Fruit fly (Drosophila melanogaster): ENCODE data around the gene t-Grip91.

Gene t-Grip91

DNA sequence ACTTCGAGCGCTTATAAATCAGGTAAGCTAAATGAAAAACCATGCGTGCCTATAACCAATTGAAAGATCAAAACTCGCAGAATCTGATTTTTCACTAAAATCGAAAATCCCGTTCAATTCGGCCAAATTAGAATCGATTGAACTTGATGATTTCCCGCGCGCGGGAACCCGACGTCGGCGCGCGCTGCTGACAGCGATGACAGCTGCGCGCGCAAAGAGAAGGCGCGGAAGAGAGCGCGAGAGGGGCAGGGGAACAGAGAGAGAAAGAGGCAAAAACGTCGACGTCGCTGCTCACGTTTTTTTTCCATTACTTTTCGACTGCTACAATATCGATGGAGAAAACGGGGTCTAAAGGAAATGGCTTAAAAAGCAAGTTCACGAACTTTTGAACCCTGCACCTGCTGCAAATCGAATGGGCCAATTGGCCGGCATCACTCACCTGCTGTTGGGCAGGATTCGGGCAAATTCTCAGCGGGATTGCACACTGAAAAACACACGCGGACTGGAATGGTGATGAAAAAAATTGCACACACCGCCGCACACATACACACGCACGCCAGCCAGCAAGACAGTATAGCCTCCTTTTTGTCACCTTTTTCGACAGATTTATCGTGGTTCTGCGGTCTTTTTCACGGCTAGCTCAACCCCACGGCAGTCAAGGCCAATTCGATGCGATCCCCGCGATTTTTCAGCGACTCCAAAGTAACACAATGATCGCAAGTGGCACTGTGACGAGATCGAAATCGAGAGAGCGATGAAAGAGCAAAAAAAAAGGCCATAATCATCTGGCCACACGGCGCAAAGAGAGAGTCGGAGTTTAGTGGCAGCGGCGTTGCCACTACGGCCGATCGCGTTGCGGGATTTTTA is 36.3 kb upstream of the t-Grip91 start, which contains the start of gene CycE (continued):
- TF ChIP-seq CG15269 (tag; optimal IDR thresholded peaks at IDR 0.05), result no peak
- no peak for TF ChIP-seq caup (GFP tag; optimal IDR thresholded peaks at IDR 0.05; ENCODE audit: severe bottlenecking)
- no peak for TF ChIP-seq CHES-1-like (GFP tag; optimal IDR thresholded peaks at IDR 0.05)
- no peak for TF ChIP-seq knrl (GFP tag; IDR thresholded peaks at IDR 0.05; ENCODE audit: partially characterized antibody)
- no peak for TF ChIP-seq CG10209 (GFP tag; optimal IDR thresholded peaks at IDR 0.05)
- TF ChIP-seq NfI (GFP tag; optimal IDR thresholded peaks at IDR 0.05), result no peak
- no peak for TF ChIP-seq tup (GFP tag; optimal IDR thresholded peaks at IDR 0.05)
- TF ChIP-seq Taf1 (GFP tag; IDR thresholded peaks at IDR 0.05), result no peak
- TF ChIP-seq chif (GFP tag; optimal IDR thresholded peaks at IDR 0.05), result no peak
- 0 out of 2 replicates have a peak, but pooled peaks have one; percentile 41 for TF ChIP-seq chm (GFP tag; IDR thresholded peaks at IDR 0.05)
- no peak for TF ChIP-seq CG14014 (GFP tag; IDR thresholded peaks at IDR 0.05)
- no peak for TF ChIP-seq Rx (GFP tag; IDR thresholded peaks at IDR 0.05)
- peak; percentile 28 for TF ChIP-seq HmgD (GFP tag; optimal IDR thresholded peaks at IDR 0.05)
- TF ChIP-seq gt (GFP tag; IDR thresholded peaks at IDR 0.05), result no peak
- peak; percentile 12 for TF ChIP-seq kni (GFP tag; optimal IDR thresholded peaks at IDR 0.05)
- TF ChIP-seq dysf (GFP tag; IDR thresholded peaks at IDR 0.05), result no peak
- TF ChIP-seq Sox102F (GFP tag; optimal IDR thresholded peaks at IDR 0.05), result no peak
- no peak for TF ChIP-seq Abd-B (GFP tag; optimal IDR thresholded peaks at IDR 0.05)
- no peak for TF ChIP-seq Hmx (GFP tag; optimal IDR thresholded peaks at IDR 0.05)
- TF ChIP-seq nom (GFP tag; optimal IDR thresholded peaks at IDR 0.05), result no peak
- no peak for TF ChIP-seq ERR (GFP tag; optimal IDR thresholded peaks at IDR 0.05)
- TF ChIP-seq p53 (GFP tag; optimal IDR thresholded peaks at IDR 0.05), result no peak
- no peak for TF ChIP-seq CG15696 (tag; optimal IDR thresholded peaks at IDR 0.05)
- TF ChIP-seq tio (GFP tag; optimal IDR thresholded peaks at IDR 0.05), result no peak
- TF ChIP-seq tgo (GFP tag; IDR thresholded peaks at IDR 0.05), result no peak
- no peak for TF ChIP-seq CG17385 (GFP tag; optimal IDR thresholded peaks at IDR 0.05)
- no peak for TF ChIP-seq CG13296 (GFP tag; optimal IDR thresholded peaks at IDR 0.05)
- TF ChIP-seq Bdp1 (GFP tag; optimal IDR thresholded peaks at IDR 0.05), result no peak
- TF ChIP-seq HLH54F (GFP tag; optimal IDR thresholded peaks at IDR 0.05), result no peak
- TF ChIP-seq seq (GFP tag; IDR thresholded peaks at IDR 0.05), result no peak
- no peak for TF ChIP-seq CG7556 (GFP tag; optimal IDR thresholded peaks at IDR 0.05)
- no peak for TF ChIP-seq CG8290 (GFP tag; optimal IDR thresholded peaks at IDR 0.05)
- no peak for TF ChIP-seq CG8290 (tag; optimal IDR thresholded peaks at IDR 0.05)
- no peak for TF ChIP-seq CG43689 (GFP tag; IDR thresholded peaks at IDR 0.05)
- no peak for TF ChIP-seq prd (optimal IDR thresholded peaks at IDR 0.05)
- no peak for TF ChIP-seq prd (GFP tag; IDR thresholded peaks at IDR 0.05)
- no peak for TF ChIP-seq trh (GFP tag; optimal IDR thresholded peaks at IDR 0.05)
- no peak for TF ChIP-seq D19A (tag; optimal IDR thresholded peaks at IDR 0.05)
- TF ChIP-seq abd-A (tag; optimal IDR thresholded peaks at IDR 0.05), result no peak
- TF ChIP-seq CG11456 (GFP tag; IDR thresholded peaks at IDR 0.05), result no peak
- TF ChIP-seq ewg (GFP tag; optimal IDR thresholded peaks at IDR 0.05), result peak; percentile 34
- no peak for TF ChIP-seq CG9876 (GFP tag; optimal IDR thresholded peaks at IDR 0.05)
- TF ChIP-seq CG11504 (tag; optimal IDR thresholded peaks at IDR 0.05), result no peak
- TF ChIP-seq CG6654 (GFP tag; optimal IDR thresholded peaks at IDR 0.05), result no peak
- no peak for TF ChIP-seq CG3407 (GFP tag; optimal IDR thresholded peaks at IDR 0.05)
- no peak for TF ChIP-seq Max (GFP tag; optimal IDR thresholded peaks at IDR 0.05)
- TF ChIP-seq CG30020 (tag; optimal IDR thresholded peaks at IDR 0.05), result no peak
- TF ChIP-seq Scr (GFP tag; IDR thresholded peaks at IDR 0.05; ENCODE audit: partially characterized antibody), result peak; percentile 22; the same call in 1 of the 2 replicates
- TF ChIP-seq zfh1 (GFP tag; IDR thresholded peaks at IDR 0.05), result 0 out of 3 replicates have a peak, but pooled peaks have one; percentile 28
- no peak for TF ChIP-seq shn (GFP tag; optimal IDR thresholded peaks at IDR 0.05)
